Worm (Caenorhabditis elegans): Measurements from ENCODE around the gene W09D6.5.

W09D6.5 gene

DNA sequence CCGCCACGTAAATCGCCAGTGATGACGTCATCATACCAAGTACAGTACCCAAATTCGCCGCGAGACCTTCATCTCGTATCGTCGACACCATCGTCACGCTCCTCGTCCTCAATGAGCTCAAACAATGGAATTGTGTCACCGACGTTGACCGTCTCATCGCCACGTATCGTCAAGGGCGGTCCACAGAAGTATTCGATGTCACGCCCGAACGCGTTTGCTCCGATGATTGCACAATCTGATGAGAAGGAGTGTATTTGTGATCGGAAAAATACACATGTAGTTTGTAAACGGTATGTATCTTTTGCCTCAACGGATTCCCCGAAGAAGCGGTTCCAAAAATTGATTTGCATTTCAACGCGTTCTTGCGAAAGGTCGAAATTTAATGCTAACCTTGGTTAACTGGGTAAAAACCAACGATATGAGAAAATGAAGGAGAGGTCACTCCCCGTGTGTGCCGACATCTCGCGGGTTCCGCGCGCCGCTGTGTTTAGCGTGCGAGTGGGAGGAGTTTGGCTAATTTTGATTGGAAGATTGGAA is 1.9 kb downstream of the W09D6.5 start:
- peak; percentile 51 for TF ChIP-seq lin-13 (GFP tag; optimal IDR thresholded peaks at IDR 0.05)
- TF ChIP-seq ceh-82 (tag; optimal IDR thresholded peaks at IDR 0.05) = peak in 1 of 3 experiments; percentile 2
- peak; percentile 37 for TF ChIP-seq zip-4 (GFP tag; optimal IDR thresholded peaks at IDR 0.05)
- no peak for TF ChIP-seq vab-15 (tag; optimal IDR thresholded peaks at IDR 0.05)
- peak; percentile 51 for TF ChIP-seq nhr-77 (tag; optimal IDR thresholded peaks at IDR 0.05)
- peak; percentile 30 for TF ChIP-seq lin-14 (GFP tag; optimal IDR thresholded peaks at IDR 0.05)
- peak; percentile 69 for TF ChIP-seq nhr-71 (tag; optimal IDR thresholded peaks at IDR 0.05)
- peak; percentile 35 for TF ChIP-seq sup-37 (GFP tag; optimal IDR thresholded peaks at IDR 0.05)
- TF ChIP-seq ceh-63 (GFP tag; optimal IDR thresholded peaks at IDR 0.05) = no peak
- peak; percentile 67 for TF ChIP-seq swsn-7 (tag; optimal IDR thresholded peaks at IDR 0.05)
- TF ChIP-seq lin-35 (GFP tag; optimal IDR thresholded peaks at IDR 0.05) = peak in 1 of 2 experiments; percentile 34
- TF ChIP-seq mdl-1 (tag; optimal IDR thresholded peaks at IDR 0.05) = no peak
- TF ChIP-seq lin-39 (tag; optimal IDR thresholded peaks at IDR 0.05) = peak; percentile 50
- TF ChIP-seq dsc-1 (tag; optimal IDR thresholded peaks at IDR 0.05) = peak; percentile 16
- no peak for TF ChIP-seq nhr-28 (tag; optimal IDR thresholded peaks at IDR 0.05)
- peak; percentile 28 to 58 for TF ChIP-seq efl-1 (optimal IDR thresholded peaks at IDR 0.05)
- TF ChIP-seq efl-1 (GFP tag; optimal IDR thresholded peaks at IDR 0.05 in 1 of 2) = peak in 1 of 2 experiments; percentile 93
- peak in 2 of 6 experiments; percentile 9 to 38 for TF ChIP-seq elt-3 (tag; optimal IDR thresholded peaks at IDR 0.05)
- no peak for TF ChIP-seq mef-2 (tag; optimal IDR thresholded peaks at IDR 0.05)
- no peak for TF ChIP-seq alr-1 (tag; optimal IDR thresholded peaks at IDR 0.05; ENCODE audit: borderline replicate concordance)
- no peak for TF ChIP-seq nhr-237 (tag; optimal IDR thresholded peaks at IDR 0.05)
- peak; percentile 60 for TF ChIP-seq irx-1 (tag; optimal IDR thresholded peaks at IDR 0.05)
- no peak; the same call in 1 of the 2 replicates for TF ChIP-seq mab-9 (GFP tag; IDR thresholded peaks at IDR 0.05)
- peak; percentile 98 for TF ChIP-seq snpc-4 (tag; optimal IDR thresholded peaks at IDR 0.05)
- TF ChIP-seq unc-86 (tag; optimal IDR thresholded peaks at IDR 0.05) = no peak
- no peak for TF ChIP-seq fkh-8 (tag; optimal IDR thresholded peaks at IDR 0.05)
- peak; percentile 96 for TF ChIP-seq ama-1 (optimal IDR thresholded peaks at IDR 0.05)
- TF ChIP-seq rnt-1 (tag; optimal IDR thresholded peaks at IDR 0.05) = peak; percentile 64
- peak; percentile 59 for TF ChIP-seq nhr-19 (GFP tag; conservative IDR thresholded peaks at IDR 0.05)
- TF ChIP-seq nhr-90 (tag; optimal IDR thresholded peaks at IDR 0.05; ENCODE audit: poor library complexity) = peak; percentile 86
- TF ChIP-seq nhr-85 (tag) = peak; percentile 86
- no peak for TF ChIP-seq nhr-84 (tag; optimal IDR thresholded peaks at IDR 0.05)
- peak; percentile 54 for TF ChIP-seq snu-23 (GFP tag; optimal IDR thresholded peaks at IDR 0.05)
- TF ChIP-seq ceh-90 (tag; optimal IDR thresholded peaks at IDR 0.05) = no peak
- peak; percentile 8 to 36 for TF ChIP-seq lsy-2 (tag; optimal IDR thresholded peaks at IDR 0.05)
- peak; percentile 22 for TF ChIP-seq mep-1 (tag; optimal IDR thresholded peaks at IDR 0.05)
- TF ChIP-seq efl-3 (GFP tag; optimal IDR thresholded peaks at IDR 0.05) = peak; percentile 43
- TF ChIP-seq grh-1 (GFP tag; IDR thresholded peaks at IDR 0.05) = peak; percentile 62
- no peak for TF ChIP-seq fkh-10 (GFP tag; optimal IDR thresholded peaks at IDR 0.05)
- peak; percentile 35 for TF ChIP-seq elt-2 (tag; optimal IDR thresholded peaks at IDR 0.05)
- peak; percentile 1 for TF ChIP-seq F16B12.6 (tag; optimal IDR thresholded peaks at IDR 0.05)
- peak in 1 of 2 experiments; percentile 47 for TF ChIP-seq ztf-11 (tag; optimal IDR thresholded peaks at IDR 0.05)
- no peak for TF ChIP-seq zag-1 (tag; optimal IDR thresholded peaks at IDR 0.05)
- 0 out of 2 replicates have a peak, but pooled peaks have one; percentile 18 for TF ChIP-seq unc-98 (GFP tag; IDR thresholded peaks at IDR 0.05)
- no peak for TF ChIP-seq C16A3.4 (tag; optimal IDR thresholded peaks at IDR 0.05)
- peak; percentile 43 for TF ChIP-seq nhr-20 (tag; optimal IDR thresholded peaks at IDR 0.05)
- TF ChIP-seq xbp-1 (tag; optimal IDR thresholded peaks at IDR 0.05) = peak; percentile 12
- TF ChIP-seq nhr-76 (tag; optimal IDR thresholded peaks at IDR 0.05) = no peak
- TF ChIP-seq nhr-47 (tag; optimal IDR thresholded peaks at IDR 0.05) = peak; percentile 75
- TF ChIP-seq tbx-2 (tag; optimal IDR thresholded peaks at IDR 0.05) = peak; percentile 44
- TF ChIP-seq dpl-1 (GFP tag; optimal IDR thresholded peaks at IDR 0.05) = peak in 2 of 3 experiments; percentile 3 to 23
- peak; percentile 5 for TF ChIP-seq fos-1 (tag; optimal IDR thresholded peaks at IDR 0.05)
- TF ChIP-seq unc-130 (tag; optimal IDR thresholded peaks at IDR 0.05) = no peak

Data from whole organism, L1 larva.